Fruit fly (Drosophila melanogaster) whole organism, adult: ENCODE data around the gene CG46280.

ENCODE experiments used
- CG12768 ChIP-seq: fragments of 200-800 bp; sonication (Bioruptor generic); optimal IDR thresholded peaks from 2 replicates; lab custom pipeline; 2017; ENCODE audit warnings: missing biosample characterization, missing genetic modification characterization, mild to moderate bottlenecking, moderate library complexity, missing genetic modification reagents
- CG14711 ChIP-seq: fragments of 200-800 bp; sonication (Bioruptor generic); optimal IDR thresholded peaks from 2 replicates; lab custom pipeline; 2018; ENCODE audit warnings: missing biosample characterization, mild to moderate bottlenecking, missing genetic modification characterization, moderate library complexity
- CG5204 ChIP-seq: fragments of 200-800 bp; sonication (Bioruptor generic); optimal IDR thresholded peaks from 2 replicates; lab custom pipeline; 2016; ENCODE audit warnings: missing biosample characterization, missing genetic modification characterization
- CG7045 ChIP-seq: fragments of 200-800 bp; sonication (Bioruptor generic); optimal IDR thresholded peaks from 2 replicates; lab custom pipeline; 2017; ENCODE audit warnings: missing biosample characterization, mild to moderate bottlenecking, missing genetic modification characterization
- CG7101 ChIP-seq: fragments of 200-800 bp; sonication (Bioruptor generic); optimal IDR thresholded peaks from 2 replicates; lab custom pipeline; 2018; ENCODE audit warnings: missing biosample characterization, mild to moderate bottlenecking, missing genetic modification characterization, moderate library complexity
- Clk ChIP-seq: fragments of 200-800 bp; sonication (Bioruptor generic); optimal IDR thresholded peaks from 2 replicates; lab custom pipeline; 2017; ENCODE audit warnings: missing biosample characterization, missing genetic modification characterization
- Crg-1 ChIP-seq: fragments of 200-800 bp; sonication (Bioruptor generic); optimal IDR thresholded peaks from 2 replicates; lab custom pipeline; 2016; ENCODE audit warnings: missing biosample characterization, missing genetic modification characterization
- Hr96 ChIP-seq: fragments of 200-800 bp; sonication (Bioruptor generic); optimal IDR thresholded peaks from 2 replicates; lab custom pipeline; 2016; ENCODE audit warnings: missing biosample characterization, missing genetic modification characterization
- Mnt ChIP-seq: fragments of 200-800 bp; sonication (Bioruptor generic); optimal IDR thresholded peaks from 2 replicates; lab custom pipeline; 2016; ENCODE audit warnings: missing biosample characterization, mild to moderate bottlenecking, missing genetic modification characterization
- cic ChIP-seq: fragments of 200-800 bp; sonication (Bioruptor generic); optimal IDR thresholded peaks from 2 replicates; lab custom pipeline; 2017; ENCODE audit warnings: missing biosample characterization, mild to moderate bottlenecking, missing genetic modification characterization, moderate library complexity
- kay ChIP-seq: fragments of 200-800 bp; sonication (Bioruptor generic); peaks from one replicate; lab custom pipeline; 2016; ENCODE audit warnings: missing biosample characterization, missing genetic modification characterization, borderline replicate concordance
- ovo ChIP-seq: fragments of 200-800 bp; sonication (Bioruptor generic); optimal IDR thresholded peaks from 2 replicates; lab custom pipeline; 2016; ENCODE audit warnings: missing biosample characterization, missing genetic modification characterization
- tj ChIP-seq: fragments of 200-800 bp; sonication (Bioruptor generic); optimal IDR thresholded peaks from 3 replicates; lab custom pipeline; 2017; ENCODE audit warnings: missing biosample characterization, mild to moderate bottlenecking, missing genetic modification characterization, moderate library complexity
- toe ChIP-seq: fragments of 200-800 bp; sonication (Bioruptor generic); optimal IDR thresholded peaks from 2 replicates; lab custom pipeline; 2016; ENCODE audit warnings: missing biosample characterization, missing genetic modification characterization

- TF ChIP-seq CG12768 (GFP tag; lab: Kevin White, UChicago): peak; percentile 10
- TF ChIP-seq ovo: peak; percentile 37
- no peak for TF ChIP-seq Crg-1 (GFP tag; lab: Kevin White, UChicago)
- TF ChIP-seq Mnt (GFP tag; lab: Kevin White, UChicago): peak; percentile 80
- peak; percentile 12 for TF ChIP-seq CG14711 (tag; lab: Kevin White, UChicago)
- TF ChIP-seq CG7101: peak; percentile 29
- TF ChIP-seq tj (GFP tag; lab: Kevin White, UChicago): no peak
- no peak for TF ChIP-seq Clk
- TF ChIP-seq kay: no peak
- TF ChIP-seq CG7045 (GFP tag; lab: Kevin White, UChicago): peak; percentile 3
- TF ChIP-seq toe (GFP tag; lab: Kevin White, UChicago): no peak
- no peak for TF ChIP-seq Hr96 (GFP tag; lab: Kevin White, UChicago)
- no peak for TF ChIP-seq CG5204 (GFP tag; lab: Kevin White, UChicago)
- peak; percentile 52 for TF ChIP-seq cic (GFP tag; lab: Kevin White, UChicago)
These were observed 20.9 kb upstream of the CG46280 start, which contains the start of gene CG7966 for dm6 chr3R:13051298-13051723.
